Fruit fly (Drosophila melanogaster): Measurements from ENCODE around the gene CG14968.

Gene CG14968

dm6 chr3L:3249997-3250774, 52.7 kb downstream of the CG14968 start (continued):
- TF ChIP-seq ci (GFP tag; IDR thresholded peaks at IDR 0.05) = peak; percentile 79; the same call in 2 of the 3 replicates
- TF ChIP-seq CG11504 (tag; optimal IDR thresholded peaks at IDR 0.05) = peak; percentile 95
- TF ChIP-seq Ravus (GFP tag; IDR thresholded peaks at IDR 0.05) = peak; percentile 49
- peak; percentile 59 for TF ChIP-seq Gsc (GFP tag; IDR thresholded peaks at IDR 0.05)
- TF ChIP-seq NK7.1 (GFP tag; optimal IDR thresholded peaks at IDR 0.05) = peak; percentile 91
- TF ChIP-seq zfh2 (GFP tag; optimal IDR thresholded peaks at IDR 0.05) = peak; percentile 95
- peak; percentile 99 for TF ChIP-seq grn (GFP tag; optimal IDR thresholded peaks at IDR 0.05)
- peak; percentile 97 for TF ChIP-seq CG13775 (GFP tag; optimal IDR thresholded peaks at IDR 0.05)
- TF ChIP-seq esg (GFP tag; conservative IDR thresholded peaks at IDR 0.05) = peak; percentile 90
- peak in 1 of 2 experiments; percentile 78 for TF ChIP-seq Dfd (GFP tag; optimal IDR thresholded peaks at IDR 0.05)
- TF ChIP-seq cad (GFP tag; optimal IDR thresholded peaks at IDR 0.05) = no peak
- TF ChIP-seq az2 (GFP tag; optimal IDR thresholded peaks at IDR 0.05) = peak; percentile 97
- TF ChIP-seq Ets97D (GFP tag; optimal IDR thresholded peaks at IDR 0.05) = peak; percentile 80
- TF ChIP-seq H15 (GFP tag; IDR thresholded peaks at IDR 0.05) = peak; percentile 88
- TF ChIP-seq z (GFP tag; IDR thresholded peaks at IDR 0.05) = no peak
- TF ChIP-seq CG2875 (GFP tag; optimal IDR thresholded peaks at IDR 0.05) = peak; percentile 92
- TF ChIP-seq gro (GFP tag; optimal IDR thresholded peaks at IDR 0.05) = peak; percentile 88
- TF ChIP-seq CG34376 (GFP tag; optimal IDR thresholded peaks at IDR 0.05) = peak; percentile 76
- TF ChIP-seq hkb (optimal IDR thresholded peaks at IDR 0.05) = no peak
- peak; percentile 80 for TF ChIP-seq hkb (GFP tag; IDR thresholded peaks at IDR 0.05)
- TF ChIP-seq CG11085 (GFP tag; IDR thresholded peaks at IDR 0.05) = peak; percentile 72; the same call in 1 of the 2 replicates
- peak; percentile 90 for TF ChIP-seq gcm (GFP tag; optimal IDR thresholded peaks at IDR 0.05)
- peak; percentile 12 for TF ChIP-seq CG15479 (GFP tag; optimal IDR thresholded peaks at IDR 0.05)
- TF ChIP-seq D (optimal IDR thresholded peaks at IDR 0.05) = no peak
- peak; percentile 97 for TF ChIP-seq D (GFP tag; optimal IDR thresholded peaks at IDR 0.05)
- peak; percentile 59 for TF ChIP-seq peb (GFP tag; IDR thresholded peaks at IDR 0.05)
- TF ChIP-seq CG7928 (GFP tag; optimal IDR thresholded peaks at IDR 0.05) = peak; percentile 74
- peak; percentile 96 for TF ChIP-seq CG12391 (tag; optimal IDR thresholded peaks at IDR 0.05)
- TF ChIP-seq CG4820 (GFP tag; optimal IDR thresholded peaks at IDR 0.05) = peak; percentile 95
- TF ChIP-seq bigmax (GFP tag; optimal IDR thresholded peaks at IDR 0.05) = no peak
- TF ChIP-seq CG31224 (GFP tag; IDR thresholded peaks at IDR 0.05) = peak; percentile 70
- peak; percentile 98 for TF ChIP-seq CoRest (tag; optimal IDR thresholded peaks at IDR 0.05)
- TF ChIP-seq CG6765 (GFP tag; optimal IDR thresholded peaks at IDR 0.05) = peak; percentile 86
- no peak; the same call in 1 of the 2 replicates for TF ChIP-seq sens-2 (GFP tag; IDR thresholded peaks at IDR 0.05)
- peak; percentile 96 for TF ChIP-seq Bteb2 (GFP tag; optimal IDR thresholded peaks at IDR 0.05)
- peak; percentile 92 to 96 for TF ChIP-seq Pdp1 (GFP tag; optimal IDR thresholded peaks at IDR 0.05)
- TF ChIP-seq CG32767 (GFP tag; IDR thresholded peaks at IDR 0.05) = peak; percentile 76; the same call in 1 of the 2 replicates
- TF ChIP-seq CG16813 (GFP tag; IDR thresholded peaks at IDR 0.05; ENCODE audit: partially characterized antibody) = no peak
- TF ChIP-seq chinmo (GFP tag; IDR thresholded peaks at IDR 0.05; ENCODE audit: partially characterized antibody) = peak; percentile 99
- TF ChIP-seq bsh (GFP tag; optimal IDR thresholded peaks at IDR 0.05) = peak; percentile 92 to 94
- TF ChIP-seq CG2116 (GFP tag; optimal IDR thresholded peaks at IDR 0.05) = peak; percentile 68
- no peak for TF ChIP-seq abd-A (tag; optimal IDR thresholded peaks at IDR 0.05)
- TF ChIP-seq sima (GFP tag; optimal IDR thresholded peaks at IDR 0.05) = peak; percentile 84
- TF ChIP-seq dpn (GFP tag; optimal IDR thresholded peaks at IDR 0.05) = peak; percentile 95 to 96
- TF ChIP-seq onecut (GFP tag; IDR thresholded peaks at IDR 0.05) = peak; percentile 62
- TF ChIP-seq ro (GFP tag; IDR thresholded peaks at IDR 0.05) = peak; percentile 69
- no peak; the same call in none of the 2 replicates for TF ChIP-seq wdn (GFP tag; IDR thresholded peaks at IDR 0.05)
- TF ChIP-seq CG6854 (GFP tag; optimal IDR thresholded peaks at IDR 0.05) = peak; percentile 90
- peak; percentile 88 for TF ChIP-seq klu (GFP tag; IDR thresholded peaks at IDR 0.05)
- peak; percentile 86 for TF ChIP-seq oc (tag; optimal IDR thresholded peaks at IDR 0.05)

Measured in whole organism, embryonic.